Worm (Caenorhabditis elegans) whole organism, midembryonic: ENCODE results near the gene pho-7.

Experiments used
- T22C8.4 ChIP-seq: fragments of 200-800 bp; sonication (Bioruptor generic); IDR thresholded peaks from 2 replicates; pipeline ENCODE4 v1.3.6; 2022; ENCODE audit warnings: missing genetic modification characterization, missing compliant biosample characterization
- cog-1 ChIP-seq: sonication (generic microtip); optimal IDR thresholded peaks from 2 replicates; lab custom pipeline; 2016; ENCODE audit warnings: missing genetic modification characterization, missing compliant biosample characterization
- flt-1 ChIP-seq: fragments of 200-800 bp; sonication (Bioruptor generic); IDR thresholded peaks from 2 replicates; pipeline ENCODE4 v1.3.6; 2022; ENCODE audit warnings: missing genetic modification characterization, missing compliant biosample characterization
- klf-2 ChIP-seq: fragments of 200-800 bp; sonication (Bioruptor generic); conservative IDR thresholded peaks from 2 replicates; pipeline ENCODE4 v1.3.6; 2022; ENCODE audit warnings: missing genetic modification reagents, missing genetic modification characterization, missing compliant biosample characterization
- med-1 ChIP-seq: sonication (generic microtip); optimal IDR thresholded peaks from 2 replicates; lab custom pipeline; 2017; ENCODE audit warnings: missing genetic modification characterization, mild to moderate bottlenecking, missing compliant biosample characterization, antibody characterized with exemption, missing genetic modification reagents; ENCODE audit not compliant: insufficient read depth
- ref-1 ChIP-seq: fragments of 200-800 bp; sonication (Bioruptor generic); conservative IDR thresholded peaks from 2 replicates; pipeline ENCODE4 v1.3.6; 2022; ENCODE audit warnings: missing genetic modification reagents, missing genetic modification characterization, missing compliant biosample characterization
- tab-1 ChIP-seq: fragments of 200-800 bp; sonication (Bioruptor generic); IDR thresholded peaks from 2 replicates; pipeline ENCODE4 v1.3.6; 2022; ENCODE audit warnings: missing genetic modification characterization, missing compliant biosample characterization
- ztf-23 ChIP-seq: fragments of 200-800 bp; sonication (Bioruptor generic); IDR thresholded peaks from 2 replicates; pipeline ENCODE4 v1.3.6; 2022; ENCODE audit warnings: missing genetic modification reagents, missing genetic modification characterization, missing compliant biosample characterization
- ztf-29 ChIP-seq: fragments of 200-800 bp; sonication (Bioruptor generic); IDR thresholded peaks from 2 replicates; pipeline ENCODE4 v1.3.6; 2022; ENCODE audit warnings: missing genetic modification reagents, missing genetic modification characterization, missing compliant biosample characterization

The pho-7 gene

DNA sequence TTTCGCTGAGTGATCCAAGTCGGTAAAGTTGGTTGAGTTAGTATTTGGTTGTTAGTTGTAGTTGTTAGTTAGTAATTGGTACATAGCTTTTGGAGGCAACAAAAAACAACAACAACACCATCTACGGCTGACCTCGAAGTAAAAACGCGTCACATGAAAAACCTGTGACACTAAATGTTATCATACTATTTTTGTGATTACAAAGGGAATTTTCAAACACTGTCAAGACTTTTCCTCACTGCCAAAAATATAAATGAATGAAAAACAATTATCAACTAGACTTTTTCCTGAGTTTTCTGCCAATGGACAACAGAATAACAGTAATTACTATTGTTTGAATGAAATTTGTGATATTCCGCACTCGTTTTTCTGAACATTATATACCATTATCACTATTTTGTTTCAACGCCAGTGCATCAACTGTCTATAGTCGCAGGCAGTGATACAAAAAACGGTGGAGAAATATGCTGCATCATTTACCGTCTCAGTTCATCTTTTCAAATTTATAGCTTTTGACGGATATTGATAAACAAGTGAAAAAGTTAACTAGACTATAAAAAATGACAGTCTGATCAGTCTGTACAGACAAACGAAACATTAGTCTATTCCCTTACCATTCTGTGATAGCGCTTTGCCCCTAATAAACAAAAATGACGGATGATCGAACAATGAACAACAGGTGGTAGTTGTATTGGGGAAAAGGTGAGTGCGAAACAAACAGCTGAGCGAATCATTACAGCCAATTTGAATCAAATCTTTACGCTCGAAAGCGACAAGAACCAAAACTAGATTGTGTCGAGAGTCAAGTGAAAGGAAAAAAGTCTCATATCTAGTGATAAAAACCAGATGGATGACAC lies 26.5 kb downstream of the pho-7 start:
- no peak for TF ChIP-seq klf-2 (GFP tag; lab: Robert Waterston, UW)
- no peak for TF ChIP-seq ref-1 (GFP tag; lab: Robert Waterston, UW)
- no peak for TF ChIP-seq tab-1
- TF ChIP-seq cog-1 (tag; lab: Kevin White, UChicago): no peak
- no peak for TF ChIP-seq ztf-23 (GFP tag; lab: Robert Waterston, UW)
- no peak for TF ChIP-seq T22C8.4 (GFP tag; lab: Robert Waterston, UW)
- TF ChIP-seq flt-1: no peak
- TF ChIP-seq ztf-29: no peak
- TF ChIP-seq med-1 (GFP tag; lab: Kevin White, UChicago): no peak

DNA sequence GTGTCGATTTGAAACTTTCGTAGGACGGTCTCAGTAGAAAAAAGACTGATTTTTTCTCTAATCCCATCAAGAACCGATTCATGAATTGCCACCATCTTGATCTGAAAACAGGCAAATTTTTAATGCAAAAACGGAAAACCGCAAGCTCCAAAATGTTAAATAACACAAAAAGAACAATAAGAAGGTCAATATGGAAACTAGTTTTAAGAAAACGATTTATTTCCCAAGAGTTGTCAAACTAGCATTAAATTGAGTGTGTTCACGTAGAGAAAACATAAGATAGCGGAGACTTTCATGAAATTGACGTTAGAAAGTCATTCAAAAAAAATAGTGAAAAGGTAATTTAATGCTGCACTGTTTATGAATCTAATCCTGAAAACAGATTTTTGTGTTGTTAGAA lies 27.2 kb downstream of the pho-7 start, which contains the start of gene F47B10.9:
F47B10.9 (minus strand) TSS at position 101 of the 400 bp plus-strand sequence.
- TF ChIP-seq ztf-29: no peak
- TF ChIP-seq klf-2 (GFP tag; lab: Robert Waterston, UW): no peak
- no peak for TF ChIP-seq cog-1 (tag; lab: Kevin White, UChicago)
- TF ChIP-seq flt-1: no peak
- TF ChIP-seq tab-1: no peak
- no peak for TF ChIP-seq med-1 (GFP tag; lab: Kevin White, UChicago)
- no peak for TF ChIP-seq ref-1 (GFP tag; lab: Robert Waterston, UW)
- TF ChIP-seq T22C8.4 (GFP tag; lab: Robert Waterston, UW): no peak
- no peak for TF ChIP-seq ztf-23 (GFP tag; lab: Robert Waterston, UW)

DNA sequence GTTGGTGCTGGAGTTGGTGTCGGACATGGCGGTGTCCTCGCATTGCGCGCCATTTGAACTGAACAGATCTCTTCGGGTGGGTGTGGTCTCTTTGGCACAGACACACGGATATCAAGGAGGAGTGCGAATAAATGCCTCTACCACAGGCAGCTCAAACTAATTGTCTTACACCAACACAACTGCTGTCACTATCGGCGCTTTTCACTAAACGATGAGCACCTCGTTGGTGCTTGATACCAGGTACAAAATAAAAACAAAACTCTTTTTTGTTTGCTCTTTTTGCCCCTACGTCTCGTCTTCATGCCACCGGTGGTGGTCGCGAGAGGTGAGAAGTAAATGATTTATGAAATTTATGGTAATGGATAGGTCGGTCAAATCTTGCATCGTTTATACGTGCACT lies 30.4 kb downstream of the pho-7 start, which contains the start of gene F47B10.8:
F47B10.8 (minus strand) TSS at position 101 of the 400 bp plus-strand sequence.
- TF ChIP-seq flt-1: no peak
- TF ChIP-seq ztf-29: no peak
- no peak for TF ChIP-seq klf-2 (GFP tag; lab: Robert Waterston, UW)
- TF ChIP-seq tab-1: no peak
- TF ChIP-seq ref-1 (GFP tag; lab: Robert Waterston, UW): no peak
- TF ChIP-seq ztf-23 (GFP tag; lab: Robert Waterston, UW): no peak
- TF ChIP-seq med-1 (GFP tag; lab: Kevin White, UChicago): no peak
- no peak for TF ChIP-seq T22C8.4 (GFP tag; lab: Robert Waterston, UW)
- TF ChIP-seq cog-1 (tag; lab: Kevin White, UChicago): no peak

DNA sequence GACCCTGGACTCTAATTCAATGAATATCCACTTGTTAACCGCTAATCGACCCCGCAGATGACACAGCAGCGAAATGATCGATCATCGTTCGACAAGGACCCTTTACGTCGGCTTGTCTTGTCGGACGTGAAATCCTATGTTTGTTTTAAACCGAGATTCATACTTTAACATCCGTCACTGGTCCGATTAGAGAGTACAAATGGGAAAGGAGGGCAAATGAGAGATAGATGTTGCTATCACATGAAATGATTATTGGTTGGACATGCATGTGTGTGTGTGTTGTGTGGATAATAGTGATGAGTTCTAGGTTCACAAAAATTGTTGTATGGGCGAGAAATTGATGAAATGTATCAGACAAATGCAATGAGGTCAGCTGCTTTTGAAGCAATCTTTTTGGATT lies 31.5 kb downstream of the pho-7 start:
- TF ChIP-seq flt-1 (no peak), med-1 (GFP tag; lab: Kevin White, UChicago) (no peak), tab-1 (no peak), cog-1 (tag; lab: Kevin White, UChicago) (no peak), ztf-23 (GFP tag; lab: Robert Waterston, UW) (no peak), ztf-29 (no peak), klf-2 (GFP tag; lab: Robert Waterston, UW) (no peak), ref-1 (GFP tag; lab: Robert Waterston, UW) (no peak), T22C8.4 (GFP tag; lab: Robert Waterston, UW) (no peak)

DNA sequence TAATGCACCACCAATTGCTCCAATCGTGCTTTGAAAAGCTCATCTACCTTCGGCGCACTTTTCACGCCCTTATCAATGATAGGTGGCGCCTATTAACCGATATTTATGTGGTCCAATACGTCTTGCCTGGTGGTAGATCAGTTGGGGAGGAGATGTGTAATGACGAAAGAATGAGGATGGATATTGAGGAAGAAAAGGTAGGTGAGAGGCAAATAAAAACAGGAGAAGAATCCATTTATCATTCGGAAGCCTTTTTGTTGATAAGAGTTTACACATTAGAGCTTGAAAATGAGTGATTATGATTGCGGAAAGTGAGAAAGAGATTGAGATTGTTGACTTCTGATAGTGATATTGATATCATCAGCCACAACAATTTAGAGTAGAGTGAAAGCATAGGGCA lies 33.7 kb downstream of the pho-7 start:
- TF ChIP-seq tab-1 (no peak), ztf-29 (no peak), klf-2 (GFP tag; lab: Robert Waterston, UW) (no peak), cog-1 (tag; lab: Kevin White, UChicago) (no peak), med-1 (GFP tag; lab: Kevin White, UChicago) (no peak), flt-1 (no peak), T22C8.4 (GFP tag; lab: Robert Waterston, UW) (no peak)

DNA sequence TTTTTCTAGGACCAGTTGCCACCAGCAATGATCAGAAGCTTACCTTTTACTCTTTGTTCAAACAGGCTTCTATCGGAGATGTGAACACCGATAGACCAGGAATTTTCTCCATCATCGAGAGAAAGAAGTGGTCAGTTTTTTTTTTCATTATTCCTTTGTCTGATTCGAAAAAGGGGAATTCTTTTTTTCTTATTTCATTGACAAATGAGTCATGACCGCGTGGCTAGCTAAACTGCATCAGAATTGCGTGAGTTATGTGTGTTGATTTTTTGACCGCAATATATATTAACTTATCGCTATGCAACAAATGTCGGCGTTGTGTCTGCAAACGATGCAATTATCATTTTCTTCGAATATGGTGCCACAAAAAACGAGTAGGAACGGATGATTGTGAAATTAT lies 37.7 kb downstream of the pho-7 start:
- no peak for TF ChIP-seq ztf-29
- TF ChIP-seq flt-1: no peak
- no peak for TF ChIP-seq med-1 (GFP tag; lab: Kevin White, UChicago)
- TF ChIP-seq klf-2 (GFP tag; lab: Robert Waterston, UW): no peak
- no peak for TF ChIP-seq T22C8.4 (GFP tag; lab: Robert Waterston, UW)
- no peak for TF ChIP-seq cog-1 (tag; lab: Kevin White, UChicago)
- TF ChIP-seq ztf-23 (GFP tag; lab: Robert Waterston, UW): no peak
- TF ChIP-seq tab-1: no peak
- no peak for TF ChIP-seq ref-1 (GFP tag; lab: Robert Waterston, UW)

DNA sequence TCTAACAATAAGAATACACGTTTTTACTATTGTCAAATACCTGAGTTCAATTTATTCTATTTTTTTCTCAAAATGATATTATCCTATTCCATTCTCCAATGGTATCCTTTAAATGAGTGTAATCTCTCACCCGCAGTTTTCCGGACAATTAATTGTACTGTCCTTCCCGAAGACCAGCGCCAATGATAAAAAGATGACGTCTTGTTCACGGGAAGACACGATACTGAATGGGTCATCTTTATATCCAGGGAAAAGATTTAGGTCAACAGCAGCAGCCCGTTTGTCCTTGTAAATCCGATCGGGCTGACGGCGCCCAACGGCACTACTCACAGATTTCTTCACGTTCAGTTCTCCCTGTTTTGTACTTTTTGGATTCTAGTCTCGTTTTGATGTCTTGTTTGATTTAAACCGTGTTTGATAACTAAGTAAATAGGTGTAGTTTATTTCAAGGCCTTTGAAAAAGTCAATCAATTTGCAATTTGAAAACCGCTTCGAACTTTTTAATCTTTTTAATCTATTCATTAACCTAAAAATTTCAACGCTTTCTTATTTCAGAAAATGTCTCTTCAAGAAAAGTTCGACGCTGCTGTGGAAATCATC lies 38.3 kb downstream of the pho-7 start, which contains the start of gene acbp-3:
acbp-3 (plus strand) TSS at position 550 of the 600 bp plus-strand sequence.
- TF ChIP-seq flt-1 (no peak), ref-1 (GFP tag; lab: Robert Waterston, UW) (no peak), tab-1 (no peak)

DNA sequence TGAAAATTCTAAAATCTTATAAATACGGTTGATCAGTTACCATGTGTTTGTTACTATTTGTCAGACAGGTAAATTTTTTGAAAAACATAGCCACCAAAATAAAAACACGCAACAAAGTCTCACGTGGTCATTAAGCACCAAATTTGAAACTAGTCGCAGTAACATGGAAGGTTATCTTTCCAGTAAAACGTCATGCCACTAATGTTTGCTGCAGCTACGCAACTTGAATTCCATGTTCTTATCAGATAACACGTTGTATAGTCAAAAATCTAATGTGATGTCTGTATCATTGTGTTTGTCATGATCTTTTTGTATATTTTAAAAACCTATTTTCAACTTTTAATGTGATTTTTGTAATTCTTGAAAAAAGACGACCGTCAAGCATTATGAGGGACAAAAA lies 39.4 kb downstream of the pho-7 start:
- TF ChIP-seq ref-1 (GFP tag; lab: Robert Waterston, UW): no peak
- no peak for TF ChIP-seq T22C8.4 (GFP tag; lab: Robert Waterston, UW)
- no peak for TF ChIP-seq ztf-29
- TF ChIP-seq tab-1: no peak
- TF ChIP-seq med-1 (GFP tag; lab: Kevin White, UChicago): no peak
- no peak for TF ChIP-seq cog-1 (tag; lab: Kevin White, UChicago)
- no peak for TF ChIP-seq klf-2 (GFP tag; lab: Robert Waterston, UW)
- TF ChIP-seq ztf-23 (GFP tag; lab: Robert Waterston, UW): no peak
- TF ChIP-seq flt-1: no peak

DNA sequence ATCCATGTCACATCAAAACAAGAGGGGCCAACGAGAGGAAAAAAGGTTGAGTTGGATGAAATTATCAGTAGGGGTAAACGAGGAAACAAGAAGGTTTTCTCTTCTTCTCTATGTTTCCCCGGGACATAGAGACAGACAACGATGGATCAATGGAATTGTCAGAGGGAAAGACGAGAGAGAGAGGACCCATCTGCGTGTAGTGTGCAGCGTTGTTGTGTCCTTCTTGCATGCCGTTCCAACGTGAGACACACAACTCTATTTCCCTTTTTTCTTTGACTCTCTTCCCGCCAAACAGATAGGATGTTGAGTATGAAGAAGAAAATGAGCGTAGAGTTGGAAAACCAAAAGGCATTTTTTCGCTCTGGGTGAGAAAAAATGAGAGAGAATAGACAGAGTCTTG lies 40.2 kb downstream of the pho-7 start:
- no peak for TF ChIP-seq flt-1
- no peak for TF ChIP-seq cog-1 (tag; lab: Kevin White, UChicago)
- no peak for TF ChIP-seq ztf-23 (GFP tag; lab: Robert Waterston, UW)
- no peak for TF ChIP-seq ztf-29
- TF ChIP-seq klf-2 (GFP tag; lab: Robert Waterston, UW): no peak
- no peak for TF ChIP-seq ref-1 (GFP tag; lab: Robert Waterston, UW)
- TF ChIP-seq tab-1: no peak
- no peak for TF ChIP-seq med-1 (GFP tag; lab: Kevin White, UChicago)
